Fruit fly (Drosophila melanogaster): Measurements from ENCODE around the gene CG42557.
"Not testable (repeated sequence)": the region's sequence is repeated elsewhere in the genome, so short reads cannot be mapped to it uniquely, and the experiment has no call there.

CG42557 gene

DNA sequence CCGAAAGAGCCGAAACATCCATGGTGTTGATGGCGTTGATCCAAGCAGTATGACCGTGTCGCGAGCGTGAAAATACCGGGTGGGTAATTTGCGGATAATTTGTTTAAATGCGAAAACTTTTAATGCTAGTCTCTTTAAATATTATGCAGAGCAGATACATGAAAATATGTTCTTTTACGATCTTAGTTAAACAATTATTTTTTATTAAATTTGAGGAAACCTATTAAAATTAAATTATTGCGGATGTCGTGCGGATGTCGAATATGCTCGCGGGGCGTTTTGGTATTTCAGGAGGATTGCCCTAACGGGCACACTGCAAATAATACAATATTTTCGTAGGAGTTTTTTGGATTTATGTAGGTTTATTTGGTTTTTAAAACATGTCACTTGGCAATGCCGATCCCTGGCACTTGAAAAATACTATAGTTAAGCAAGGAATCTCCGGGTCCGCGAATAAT lies at the start of gene CG42557, which contains the start of the genes Cog7 and CG42558:
CG42557 (plus strand) TSS at position 281 of the 458 bp plus-strand sequence.
Cog7 (minus strand) TSS at position 51 of the 458 bp plus-strand sequence.
CG42558 (plus strand) TSS at position 281 of the 458 bp plus-strand sequence.
- no peak for TF ChIP-seq Dll (optimal IDR thresholded peaks at IDR 0.05)
- TF ChIP-seq psq (optimal IDR thresholded peaks at IDR 0.05) = no peak
- TF ChIP-seq usp (GFP tag; optimal IDR thresholded peaks at IDR 0.05) = no peak
- TF ChIP-seq pan (optimal IDR thresholded peaks at IDR 0.05) = no peak
- TF ChIP-seq EcR (GFP tag; optimal IDR thresholded peaks at IDR 0.05) = no peak
- TF ChIP-seq CG8478 (optimal IDR thresholded peaks at IDR 0.05) = no peak

dm6 chr3R:29891183-29891582 lies 41.9 kb upstream of the CG42557 start:
- TF ChIP-seq Dll (optimal IDR thresholded peaks at IDR 0.05) (no peak), pan (optimal IDR thresholded peaks at IDR 0.05) (no peak), usp (GFP tag; optimal IDR thresholded peaks at IDR 0.05) (no peak), CG8478 (optimal IDR thresholded peaks at IDR 0.05) (no peak), EcR (GFP tag; optimal IDR thresholded peaks at IDR 0.05) (no peak), psq (optimal IDR thresholded peaks at IDR 0.05) (no peak)

DNA sequence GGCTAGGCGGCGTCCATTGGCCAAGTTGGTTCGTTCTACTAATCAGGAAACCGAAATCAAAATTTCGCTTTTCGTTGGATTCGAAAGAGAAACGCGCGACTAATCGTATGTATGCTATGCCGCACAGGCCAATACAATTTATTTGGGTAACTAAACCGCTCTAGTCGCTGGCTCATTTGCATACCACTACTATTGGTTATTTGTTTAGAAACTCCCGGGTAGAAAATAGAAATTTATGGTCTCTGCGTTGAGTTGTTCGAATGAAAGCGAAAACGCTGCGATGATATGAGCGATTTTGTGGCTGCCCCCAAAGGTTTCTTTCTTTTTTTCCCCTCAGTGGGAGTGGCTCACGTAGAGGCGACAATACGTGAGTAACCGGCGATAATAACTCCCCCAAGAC lies 40.1 kb upstream of the CG42557 start:
- TF ChIP-seq psq (optimal IDR thresholded peaks at IDR 0.05) = no peak
- no peak for TF ChIP-seq EcR (GFP tag; optimal IDR thresholded peaks at IDR 0.05)
- TF ChIP-seq usp (GFP tag; optimal IDR thresholded peaks at IDR 0.05) = no peak
- TF ChIP-seq Dll (optimal IDR thresholded peaks at IDR 0.05) = no peak
- TF ChIP-seq pan (optimal IDR thresholded peaks at IDR 0.05) = no peak
- no peak for TF ChIP-seq CG8478 (optimal IDR thresholded peaks at IDR 0.05)

DNA sequence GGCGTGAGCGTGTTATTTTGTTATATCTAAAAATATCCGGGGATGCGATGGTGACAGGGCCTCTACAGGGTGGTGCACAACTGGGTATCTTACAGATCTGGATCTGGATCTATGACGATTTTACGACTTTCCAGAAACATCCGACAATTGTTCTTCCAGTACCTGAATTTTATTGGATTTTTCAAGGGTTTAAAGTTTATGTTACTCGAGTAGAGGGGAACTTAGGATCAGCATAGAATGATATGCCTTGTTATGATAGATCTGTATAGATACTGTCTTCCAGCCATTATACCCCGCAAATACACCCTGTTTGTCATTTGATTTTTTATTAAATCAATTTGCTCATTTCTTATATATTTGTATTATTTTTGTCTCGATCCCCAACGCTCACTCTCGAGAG lies 38.7 kb upstream of the CG42557 start:
- no peak for TF ChIP-seq CG8478 (optimal IDR thresholded peaks at IDR 0.05)
- TF ChIP-seq usp (GFP tag; optimal IDR thresholded peaks at IDR 0.05) = no peak

DNA sequence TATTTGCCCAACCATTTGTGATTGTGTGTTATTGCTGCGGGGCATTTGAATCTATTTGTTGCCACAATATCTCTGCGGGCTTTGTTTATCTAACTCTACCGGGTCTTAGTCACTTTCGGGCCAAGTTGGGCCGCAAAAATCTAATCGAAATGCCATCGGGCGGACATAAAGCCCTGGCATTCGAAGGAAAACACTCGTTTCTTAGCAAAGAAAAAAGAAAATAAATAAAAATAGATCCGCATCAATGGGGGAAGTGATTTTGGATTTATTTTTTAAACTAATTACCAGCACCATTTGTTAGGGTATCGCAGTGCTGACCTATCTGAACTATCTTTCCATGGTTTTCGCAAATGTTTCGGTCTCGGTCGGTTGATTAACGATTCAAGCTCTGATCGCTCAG lies 34.5 kb upstream of the CG42557 start:
- no peak for TF ChIP-seq EcR (GFP tag; optimal IDR thresholded peaks at IDR 0.05)
- no peak for TF ChIP-seq usp (GFP tag; optimal IDR thresholded peaks at IDR 0.05)

DNA sequence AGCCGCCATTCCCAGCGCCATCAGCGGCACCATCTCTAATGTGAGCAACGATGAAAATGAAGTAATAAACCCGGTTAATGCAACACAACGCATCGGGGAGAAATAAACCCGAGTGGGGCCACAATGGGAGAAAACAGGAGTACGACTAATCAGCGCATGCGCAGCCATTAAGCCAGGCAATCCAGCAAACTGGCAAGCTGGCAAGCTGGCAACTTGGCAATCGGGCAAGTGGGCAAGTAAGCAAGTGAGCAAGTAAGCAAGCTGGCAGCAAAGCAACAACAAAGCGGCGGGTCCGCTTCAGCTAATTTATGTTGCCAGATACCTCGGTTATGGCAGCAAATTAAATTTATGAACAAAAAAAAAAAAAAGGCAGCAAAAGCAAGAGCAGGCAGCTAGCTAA lies 33.5 kb upstream of the CG42557 start:
- TF ChIP-seq EcR (GFP tag; optimal IDR thresholded peaks at IDR 0.05) (no peak), CG8478 (optimal IDR thresholded peaks at IDR 0.05) (no peak), Dll (optimal IDR thresholded peaks at IDR 0.05) (no peak)

DNA sequence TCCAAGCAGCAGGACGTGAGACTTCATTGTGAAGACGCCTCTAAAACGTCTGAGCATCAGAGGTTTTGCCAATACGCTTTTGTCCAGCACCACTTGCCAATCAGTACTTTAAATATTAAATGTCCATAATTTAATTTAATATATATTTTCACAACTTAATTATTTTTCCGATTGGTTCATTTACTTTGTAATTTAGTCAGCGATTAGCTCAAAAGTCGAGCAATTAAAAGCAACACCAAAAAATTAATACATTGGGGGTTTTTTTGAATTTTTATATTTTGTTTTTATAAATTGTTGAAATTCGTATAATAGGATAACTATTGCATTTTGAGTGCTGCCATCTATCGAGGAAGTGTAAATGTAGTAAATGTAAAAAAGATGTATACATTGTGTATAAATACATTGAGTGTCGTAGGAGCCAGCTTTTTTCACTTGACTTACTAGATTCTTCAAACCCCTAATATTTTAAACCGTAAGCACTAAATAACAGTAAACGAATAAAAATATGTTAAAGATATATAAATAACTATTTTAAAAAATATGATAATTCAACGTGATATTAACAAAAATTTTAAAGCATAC lies 29.2 kb upstream of the CG42557 start, which contains the start of gene CG15517:
CG15517 (minus strand) TSS at position 51 of the 582 bp plus-strand sequence.
- TF ChIP-seq CG8478 (optimal IDR thresholded peaks at IDR 0.05) (no peak), pan (optimal IDR thresholded peaks at IDR 0.05) (no peak), usp (GFP tag; optimal IDR thresholded peaks at IDR 0.05) (no peak), EcR (GFP tag; optimal IDR thresholded peaks at IDR 0.05) (no peak), Dll (optimal IDR thresholded peaks at IDR 0.05) (no peak), psq (optimal IDR thresholded peaks at IDR 0.05) (no peak)

dm6 chr3R:29905164-29905563 lies 27.9 kb upstream of the CG42557 start, which contains the start of gene CG15515:
Gene CG15515, plus strand, starts transcription at chr3R:29905464.
- TF ChIP-seq usp (GFP tag; optimal IDR thresholded peaks at IDR 0.05) (no peak), CG8478 (optimal IDR thresholded peaks at IDR 0.05) (no peak), Dll (optimal IDR thresholded peaks at IDR 0.05) (no peak), pan (optimal IDR thresholded peaks at IDR 0.05) (no peak), EcR (GFP tag; optimal IDR thresholded peaks at IDR 0.05) (no peak), psq (optimal IDR thresholded peaks at IDR 0.05) (no peak)

- TF ChIP-seq Dll (optimal IDR thresholded peaks at IDR 0.05) = no peak
- TF ChIP-seq usp (GFP tag; optimal IDR thresholded peaks at IDR 0.05) = no peak
- TF ChIP-seq CG8478 (optimal IDR thresholded peaks at IDR 0.05) = no peak
- TF ChIP-seq EcR (GFP tag; optimal IDR thresholded peaks at IDR 0.05) = no peak
- no peak for TF ChIP-seq psq (optimal IDR thresholded peaks at IDR 0.05)
- TF ChIP-seq pan (optimal IDR thresholded peaks at IDR 0.05) = no peak
These were observed 25.4 kb upstream of the CG42557 start, which contains the start of gene CG31036 for dm6 chr3R:29907601-29908175. Gene CG31036, plus strand, starts transcription at chr3R:29908107.

DNA sequence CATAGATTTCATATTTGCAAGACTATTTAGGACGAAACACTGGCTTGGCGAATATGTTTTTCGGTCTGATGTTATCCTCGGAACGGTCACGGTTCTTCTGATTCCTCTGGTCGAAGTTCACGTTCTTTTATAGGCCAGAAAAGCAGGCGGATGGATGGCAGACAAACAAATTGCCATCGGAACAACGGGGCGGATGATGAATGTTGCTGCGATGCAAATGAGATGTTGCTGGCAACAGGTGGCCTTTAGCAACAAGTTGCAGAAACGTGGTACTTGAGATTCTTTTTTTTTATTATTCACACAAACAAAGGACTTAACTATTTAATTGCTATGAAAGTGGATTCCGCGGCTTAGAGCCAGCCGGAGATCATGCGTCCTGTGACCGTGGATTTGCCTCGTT lies 18.8 kb upstream of the CG42557 start, which contains the start of gene Capa:
Capa (minus strand) TSS at position 101 of the 400 bp plus-strand sequence.
- no peak for TF ChIP-seq EcR (GFP tag; optimal IDR thresholded peaks at IDR 0.05)
- TF ChIP-seq Dll (optimal IDR thresholded peaks at IDR 0.05) = no peak
- TF ChIP-seq usp (GFP tag; optimal IDR thresholded peaks at IDR 0.05) = no peak
- no peak for TF ChIP-seq pan (optimal IDR thresholded peaks at IDR 0.05)
- TF ChIP-seq CG8478 (optimal IDR thresholded peaks at IDR 0.05) = no peak
- TF ChIP-seq psq (optimal IDR thresholded peaks at IDR 0.05) = no peak

DNA sequence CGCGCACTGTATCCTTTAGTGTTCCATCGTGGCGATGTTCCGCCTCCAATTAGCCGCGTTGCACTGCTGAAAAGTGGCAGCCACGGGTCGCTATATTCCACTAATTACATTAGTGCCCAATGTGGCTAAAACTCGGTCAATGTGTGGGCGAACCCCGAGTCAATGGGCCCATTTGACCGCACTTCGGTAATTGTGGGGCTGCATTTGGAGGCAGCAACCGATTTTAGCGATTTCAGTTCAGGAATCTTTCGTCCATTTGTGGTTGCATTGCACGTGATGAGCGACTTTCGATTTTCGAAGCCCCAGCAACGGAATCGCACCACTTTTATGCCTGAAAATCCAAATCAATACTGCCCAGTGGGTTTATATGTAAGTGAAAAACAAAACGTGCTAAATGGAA lies 12.9 kb upstream of the CG42557 start, which contains the start of gene trp:
trp (minus strand) TSS at position 101 of the 400 bp plus-strand sequence.
- TF ChIP-seq usp (GFP tag; optimal IDR thresholded peaks at IDR 0.05) (no peak), CG8478 (optimal IDR thresholded peaks at IDR 0.05) (no peak), pan (optimal IDR thresholded peaks at IDR 0.05) (no peak), EcR (GFP tag; optimal IDR thresholded peaks at IDR 0.05) (no peak)

- TF ChIP-seq psq (optimal IDR thresholded peaks at IDR 0.05); EcR (GFP tag; optimal IDR thresholded peaks at IDR 0.05); CG8478 (optimal IDR thresholded peaks at IDR 0.05): not testable (repeated sequence)
These were observed 11.2 kb upstream of the CG42557 start, which contains the start of gene Jon99Ciii for dm6 chr3R:29921916-29922315. Gene Jon99Ciii, plus strand, starts transcription at chr3R:29922216.

dm6 chr3R:29924515-29924914 lies 8.6 kb upstream of the CG42557 start, which contains the start of gene Jon99Cii:
Gene Jon99Cii, minus strand, starts transcription at chr3R:29924615.
- not testable (repeated sequence) for TF ChIP-seq usp (GFP tag; optimal IDR thresholded peaks at IDR 0.05); pan (optimal IDR thresholded peaks at IDR 0.05); EcR (GFP tag; optimal IDR thresholded peaks at IDR 0.05)
